Worm (Caenorhabditis elegans) whole organism, mixed stage, embryonic: ENCODE data around the gene C05D2.8.

Source experiments
- hlh-1 ChIP-seq: fragments of 150-350 bp; optimal IDR thresholded peaks from 2 replicates; lab custom pipeline; 2014; ENCODE audit warnings: missing biosample characterization, missing genetic modification reagents, missing genetic modification characterization
- lin-13 ChIP-seq: fragments of 150-350 bp; optimal IDR thresholded peaks from 2 replicates; lab custom pipeline; 2014; ENCODE audit warnings: missing biosample characterization, missing genetic modification characterization
- nhr-2 ChIP-seq: fragments of 150-350 bp; optimal IDR thresholded peaks from 2 replicates; lab custom pipeline; 2014; ENCODE audit warnings: missing biosample characterization, missing genetic modification characterization
- nhr-28 ChIP-seq: fragments of 150-350 bp; optimal IDR thresholded peaks from 2 replicates; lab custom pipeline; 2014; ENCODE audit warnings: missing biosample characterization, missing genetic modification characterization
- pha-4 ChIP-seq: fragments of 150-350 bp; optimal IDR thresholded peaks from 2 replicates; lab custom pipeline; 2018; ENCODE audit warnings: missing biosample characterization, missing genetic modification reagents, missing genetic modification characterization
- unc-120 ChIP-seq: sonication (generic microtip); optimal IDR thresholded peaks from 2 replicates; lab custom pipeline; 2017; ENCODE audit warnings: missing genetic modification characterization, missing compliant biosample characterization; ENCODE audit not compliant: poor library complexity, severe bottlenecking
- ztf-11 ChIP-seq: fragments of 150-350 bp; optimal IDR thresholded peaks from 2 replicates; lab custom pipeline; 2014; ENCODE audit warnings: missing biosample characterization, missing genetic modification characterization

DNA sequence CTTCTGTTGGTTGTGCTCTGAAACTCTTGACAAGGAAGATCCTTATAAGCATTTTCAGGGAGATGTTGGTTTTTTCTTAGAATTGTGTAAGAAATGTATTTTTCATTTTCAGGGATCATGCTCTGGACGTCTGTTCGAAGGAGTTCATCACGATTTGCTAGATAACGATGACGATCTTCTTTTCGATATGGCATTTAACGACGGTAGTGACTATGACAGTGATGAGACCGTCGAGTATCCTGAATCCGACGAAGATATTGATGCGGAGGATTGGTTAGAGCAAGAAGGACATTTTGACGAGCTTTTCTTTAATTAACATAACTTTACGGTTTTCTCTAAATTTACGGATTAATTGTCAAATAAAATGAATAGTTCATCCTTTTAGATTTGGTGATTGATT lies 21.4 kb downstream of the C05D2.8 start:
- TF ChIP-seq lin-13 (no peak), pha-4 (no peak), ztf-11 (tag; lab: Kevin White, UChicago) (no peak), unc-120 (tag; lab: Kevin White, UChicago) (no peak), nhr-2 (no peak), hlh-1 (tag; lab: Kevin White, UChicago) (no peak), nhr-28 (tag; lab: Kevin White, UChicago) (no peak)
